Fruit fly (Drosophila melanogaster): ENCODE results near the gene CG4596.

The CG4596 gene

DNA sequence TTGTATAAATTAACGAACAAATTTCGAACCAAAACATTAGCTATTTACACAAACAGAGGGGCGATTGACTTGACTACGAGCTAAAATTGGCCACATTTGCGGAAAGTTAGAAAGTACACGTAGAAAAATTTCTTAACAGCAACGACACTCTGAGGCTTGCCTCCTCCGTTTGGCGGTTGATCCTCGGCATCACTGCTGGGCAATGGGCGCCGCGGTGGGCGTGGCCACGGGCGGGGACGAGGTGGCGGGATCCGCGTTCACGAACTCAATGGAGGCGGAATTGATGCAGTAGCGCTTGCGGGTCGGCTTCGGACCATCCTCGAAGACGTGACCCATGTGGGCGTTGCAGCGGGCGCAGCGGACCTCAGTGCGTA, 9.4 kb upstream of the CG4596 start:
- TF ChIP-seq CG32006 (GFP tag; optimal IDR thresholded peaks at IDR 0.05), result peak; percentile 47
- peak; percentile 11 for TF ChIP-seq Hr39 (GFP tag; optimal IDR thresholded peaks at IDR 0.05)
- peak; percentile 36 for TF ChIP-seq Eip78C (GFP tag)
- TF ChIP-seq Hr4 (GFP tag; optimal IDR thresholded peaks at IDR 0.05), result peak; percentile 27
- TF ChIP-seq CG6808 (GFP tag; optimal IDR thresholded peaks at IDR 0.05), result no peak
- TF ChIP-seq Sox102F (GFP tag; optimal IDR thresholded peaks at IDR 0.05), result no peak
- no peak for TF ChIP-seq fkh (GFP tag; optimal IDR thresholded peaks at IDR 0.05)
- no peak for TF ChIP-seq CG8632 (GFP tag; optimal IDR thresholded peaks at IDR 0.05)

DNA sequence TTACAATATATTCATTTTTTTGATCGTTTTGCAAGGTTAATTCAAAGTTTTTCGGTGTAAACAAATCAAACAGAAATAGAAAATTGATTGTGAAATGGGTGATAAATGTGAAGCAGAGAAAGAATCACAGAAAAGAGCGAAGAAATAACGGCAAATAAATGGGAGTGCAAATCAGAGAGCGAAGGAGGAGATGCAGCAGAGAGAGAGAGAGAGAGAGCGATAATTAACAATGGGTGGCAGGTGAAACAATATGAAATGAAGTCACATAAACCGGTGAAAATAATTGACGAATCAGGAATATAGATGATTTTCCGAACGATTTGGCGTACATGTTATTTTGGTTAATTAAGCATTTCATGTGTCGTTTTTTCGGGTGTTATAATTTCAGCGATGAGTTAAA, 8.9 kb upstream of the CG4596 start:
- TF ChIP-seq Lpt (GFP tag; optimal IDR thresholded peaks at IDR 0.05), result no peak
- TF ChIP-seq Hr39 (GFP tag; optimal IDR thresholded peaks at IDR 0.05), result no peak

DNA sequence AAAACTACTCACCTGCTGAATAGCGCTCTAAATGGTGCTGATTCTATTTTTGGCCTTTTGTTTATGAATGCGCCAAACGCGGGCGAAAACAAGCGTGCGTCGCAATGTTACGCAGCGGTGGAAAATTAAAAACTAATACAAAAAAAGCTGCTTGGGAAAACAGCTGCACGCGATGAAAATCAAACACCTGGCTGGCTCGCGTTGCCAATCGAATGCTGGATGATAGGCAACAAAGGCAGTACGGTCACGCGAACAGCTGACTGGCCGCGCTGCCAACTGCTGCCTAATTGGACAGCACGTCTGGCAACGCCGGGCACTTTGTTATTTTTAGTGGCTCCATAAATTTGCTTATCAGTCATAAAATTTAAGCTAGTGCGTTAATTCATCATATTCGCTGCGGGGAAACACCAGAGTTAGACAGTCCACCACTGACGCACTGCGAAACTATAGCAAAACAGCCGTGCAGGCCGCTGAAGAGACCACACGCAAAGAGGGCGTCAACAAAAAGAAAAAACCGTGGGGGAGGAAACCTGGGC, 4.3 kb upstream of the CG4596 start, which contains the start of the genes SelR and Tsp86D:
TSS of gene SelR (minus strand) at position 216 of the 536 bp plus-strand sequence.
TSS of gene Tsp86D (plus strand) at position 282 of the 536 bp plus-strand sequence.
- no peak for TF ChIP-seq CG8632 (GFP tag; optimal IDR thresholded peaks at IDR 0.05)
- TF ChIP-seq Sox14 (GFP tag; optimal IDR thresholded peaks at IDR 0.05), result peak; percentile 58
- peak in 1 of 2 experiments; percentile 14 for TF ChIP-seq ss (GFP tag; optimal IDR thresholded peaks at IDR 0.05)
- TF ChIP-seq net (GFP tag; optimal IDR thresholded peaks at IDR 0.05), result peak; percentile 31
- TF ChIP-seq dac (GFP tag; optimal IDR thresholded peaks at IDR 0.05), result no peak
- TF ChIP-seq CG15336 (GFP tag; IDR thresholded peaks at IDR 0.05), result peak; percentile 9; the same call in 1 of the 2 replicates
- peak; percentile 63 for TF ChIP-seq fkh (GFP tag; optimal IDR thresholded peaks at IDR 0.05)
- no peak for TF ChIP-seq achi (GFP tag; optimal IDR thresholded peaks at IDR 0.05)
- peak; percentile 10 for TF ChIP-seq esn (GFP tag; optimal IDR thresholded peaks at IDR 0.05)
- no peak for TF ChIP-seq Eip78C (GFP tag)
- 0 out of 3 replicates have a peak, but pooled peaks have one; percentile 6 for TF ChIP-seq eg (GFP tag; IDR thresholded peaks at IDR 0.05)

DNA sequence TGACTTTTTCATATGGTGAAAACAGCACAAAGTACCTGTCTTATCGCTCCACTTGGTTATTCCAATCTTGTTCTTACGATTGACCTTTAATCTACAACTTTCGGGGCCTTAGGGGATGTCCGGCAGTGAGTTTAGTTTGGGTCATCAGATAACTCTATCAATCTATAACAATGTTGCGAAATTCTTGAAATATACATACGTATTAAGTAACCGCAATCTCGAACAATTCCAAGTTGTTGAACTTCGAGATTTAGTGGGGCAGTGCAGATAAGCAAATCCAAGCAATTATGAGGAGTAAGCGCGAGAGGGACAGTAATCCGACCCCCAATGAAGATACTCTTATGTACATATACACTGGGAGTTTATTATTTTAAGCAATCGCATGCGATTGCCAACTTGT, 2.3 kb upstream of the CG4596 start:
- TF ChIP-seq CG3919 (GFP tag; optimal IDR thresholded peaks at IDR 0.05) (no peak), dsx (GFP tag; optimal IDR thresholded peaks at IDR 0.05; ENCODE audit: poor library complexity, severe bottlenecking) (peak; percentile 40), vri (GFP tag; optimal IDR thresholded peaks at IDR 0.05) (peak; percentile 79), svp (GFP tag) (peak; percentile 93)

DNA sequence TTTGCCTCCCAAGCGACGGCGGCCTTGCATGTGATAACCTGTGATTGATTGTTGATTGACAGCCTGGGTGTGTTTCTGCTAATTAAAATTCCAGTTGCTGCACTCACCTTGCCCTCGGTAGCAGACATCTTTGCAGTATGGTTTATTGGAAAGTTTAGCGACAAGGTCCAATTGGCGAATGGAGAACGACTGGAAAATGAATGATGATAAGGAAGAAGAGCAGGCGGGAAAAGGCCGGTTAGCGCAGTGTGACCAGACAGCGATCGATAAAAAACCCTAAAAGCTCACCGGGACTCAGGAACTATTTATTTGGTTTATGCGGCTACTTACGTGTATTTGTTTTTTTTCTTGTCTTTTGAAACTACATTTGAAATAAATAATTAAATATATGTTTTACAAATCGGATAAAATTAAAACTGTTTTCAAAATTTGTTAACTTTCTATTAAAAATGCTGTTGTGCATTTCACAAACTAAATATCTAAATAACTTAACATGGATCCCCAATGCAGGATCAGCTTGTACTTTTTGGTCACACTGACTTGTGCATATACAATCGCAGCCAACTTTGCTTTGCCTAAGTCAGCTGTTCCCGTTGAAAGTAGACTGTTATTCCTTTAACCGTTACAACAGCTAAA, 572 bp upstream of the CG4596 start, which contains the start of gene Fdh:
TSS of gene Fdh (minus strand) at position 234 of the 636 bp plus-strand sequence.
- TF ChIP-seq Lpt (GFP tag; optimal IDR thresholded peaks at IDR 0.05), result peak; percentile 44
- TF ChIP-seq fd59A (GFP tag; optimal IDR thresholded peaks at IDR 0.05), result peak; percentile 26
- TF ChIP-seq CG10631 (GFP tag; optimal IDR thresholded peaks at IDR 0.05), result no peak
- peak; percentile 56 for TF ChIP-seq OdsH (GFP tag; optimal IDR thresholded peaks at IDR 0.05)
- peak; percentile 18 for TF ChIP-seq CG7368 (GFP tag; optimal IDR thresholded peaks at IDR 0.05)
- TF ChIP-seq CG1621 (tag; optimal IDR thresholded peaks at IDR 0.05), result peak; percentile 18
- TF ChIP-seq CG6854 (GFP tag; optimal IDR thresholded peaks at IDR 0.05), result peak; percentile 58
- TF ChIP-seq esn (GFP tag; optimal IDR thresholded peaks at IDR 0.05), result peak; percentile 70
- peak; percentile 51 for TF ChIP-seq achi (GFP tag; optimal IDR thresholded peaks at IDR 0.05)
- TF ChIP-seq fd85E (GFP tag; optimal IDR thresholded peaks at IDR 0.05), result no peak
- peak; percentile 68 for TF ChIP-seq CG15336 (GFP tag; IDR thresholded peaks at IDR 0.05)
- no peak for TF ChIP-seq Met (GFP tag; optimal IDR thresholded peaks at IDR 0.05)
- TF ChIP-seq Eip93F (GFP tag; optimal IDR thresholded peaks at IDR 0.05), result peak; percentile 44
- no peak for TF ChIP-seq spab (GFP tag; optimal IDR thresholded peaks at IDR 0.05)
- TF ChIP-seq pdm3 (GFP tag; optimal IDR thresholded peaks at IDR 0.05), result no peak
- TF ChIP-seq Ets21C (GFP tag; optimal IDR thresholded peaks at IDR 0.05), result no peak
- TF ChIP-seq Sox15 (GFP tag; optimal IDR thresholded peaks at IDR 0.05), result no peak
- TF ChIP-seq cyc (GFP tag; optimal IDR thresholded peaks at IDR 0.05), result no peak
- peak; percentile 54 for TF ChIP-seq CG34406 (GFP tag; optimal IDR thresholded peaks at IDR 0.05)
- peak; percentile 66 for TF ChIP-seq lz (GFP tag; optimal IDR thresholded peaks at IDR 0.05)
- peak; percentile 50; the same call in 1 of the 3 replicates for TF ChIP-seq CG6163 (GFP tag; IDR thresholded peaks at IDR 0.05)
- no peak for TF ChIP-seq dac (GFP tag; optimal IDR thresholded peaks at IDR 0.05)
- no peak for TF ChIP-seq CG9139 (GFP tag; optimal IDR thresholded peaks at IDR 0.05)
- peak; percentile 40 for TF ChIP-seq fkh (GFP tag; optimal IDR thresholded peaks at IDR 0.05)
- TF ChIP-seq CG11902 (GFP tag; optimal IDR thresholded peaks at IDR 0.05), result no peak
- no peak for TF ChIP-seq salr (GFP tag; optimal IDR thresholded peaks at IDR 0.05)
- TF ChIP-seq CG8119 (GFP tag; IDR thresholded peaks at IDR 0.05), result peak; percentile 43; the same call in 2 of the 3 replicates
